Fruit fly (Drosophila melanogaster) whole organism, wandering third instar larva: ENCODE results near the gene CG14933.

Source experiments
- Abd-B ChIP-seq: fragments of >200 bp; optimal IDR thresholded peaks from 2 replicates; lab custom pipeline; 2017; ENCODE audit warnings: missing biosample characterization, missing genetic modification characterization
- CG32264 ChIP-seq: fragments of 200-800 bp; sonication (Bioruptor generic); optimal IDR thresholded peaks from 2 replicates; lab custom pipeline; 2016; ENCODE audit warnings: missing biosample characterization, missing genetic modification characterization
- CrebA ChIP-seq: fragments of 200-800 bp; sonication (Bioruptor generic); optimal IDR thresholded peaks from 2 replicates; lab custom pipeline; 2016; ENCODE audit warnings: missing biosample characterization, mild to moderate bottlenecking, missing genetic modification characterization, borderline replicate concordance
- Dfd ChIP-seq: fragments of >200 bp; optimal IDR thresholded peaks from 2 replicates; lab custom pipeline; 2017; ENCODE audit warnings: missing biosample characterization, missing genetic modification characterization
- Dif ChIP-seq: fragments of 200-275, 200-300 bp; sonication (Bioruptor generic); optimal IDR thresholded peaks from 2 replicates; lab custom pipeline; 2018; ENCODE audit warnings: missing biosample characterization, missing genetic modification characterization; ENCODE audit not compliant: partially characterized antibody
- GATAd ChIP-seq: sonication (Bioruptor generic); optimal IDR thresholded peaks from 2 replicates; lab custom pipeline; 2016; ENCODE audit warnings: missing biosample characterization, missing genetic modification characterization
- Hnf4 ChIP-seq: fragments of 200-800 bp; sonication (Bioruptor generic); optimal IDR thresholded peaks from 2 replicates; lab custom pipeline; 2016; ENCODE audit warnings: missing biosample characterization, mild to moderate bottlenecking, missing genetic modification characterization
- Hr78 ChIP-seq: fragments of >200 bp; optimal IDR thresholded peaks from 2 replicates; lab custom pipeline; 2017; ENCODE audit warnings: missing biosample characterization, missing genetic modification characterization
- Jra ChIP-seq: sonication (Bioruptor generic); optimal IDR thresholded peaks from 2 replicates; lab custom pipeline; 2016; ENCODE audit warnings: missing biosample characterization, missing genetic modification characterization
- Mio ChIP-seq: sonication (Bioruptor generic); optimal IDR thresholded peaks from 2 replicates; lab custom pipeline; 2016; ENCODE audit warnings: missing biosample characterization, missing genetic modification characterization
- Myc ChIP-seq: fragments of >200 bp; optimal IDR thresholded peaks from 2 replicates; lab custom pipeline; 2017
- N ChIP-seq: fragments of >200 bp; optimal IDR thresholded peaks from 2 replicates; lab custom pipeline; 2018; ENCODE audit warnings: missing biosample characterization, missing external identifiers, missing genetic modification characterization
- OdsH ChIP-seq: fragments of 200-800 bp; sonication (Bioruptor generic); optimal IDR thresholded peaks from 2 replicates; lab custom pipeline; 2016; ENCODE audit warnings: missing biosample characterization, mild to moderate bottlenecking, missing genetic modification characterization
- Rel ChIP-seq, 2 experiments: fragments of 200-800 bp; sonication (Bioruptor generic) in 1 of 2; optimal IDR thresholded peaks; 2 replicates in 1 of 2; 3 replicates in 1 of 2; lab custom pipeline; 2016 to 2019; ENCODE audit warnings: mild to moderate bottlenecking in 2 of 2, missing biosample characterization in 2 of 2, missing genetic modification characterization in 2 of 2, moderate library complexity in 1 of 2
- Sp1 ChIP-seq: fragments of 200-800 bp; sonication (Bioruptor generic); optimal IDR thresholded peaks from 3 replicates; lab custom pipeline; 2019; ENCODE audit warnings: missing biosample characterization, mild to moderate bottlenecking, missing genetic modification characterization, moderate library complexity
- br ChIP-seq: fragments of 200-800 bp; sonication (Bioruptor generic); optimal IDR thresholded peaks from 2 replicates; lab custom pipeline; 2016; ENCODE audit warnings: missing biosample characterization, missing genetic modification characterization
- brk ChIP-seq: fragments of 200-800 bp; sonication (Bioruptor generic); optimal IDR thresholded peaks from 2 replicates; lab custom pipeline; 2016; ENCODE audit warnings: missing biosample characterization, mild to moderate bottlenecking, missing genetic modification characterization
- dl ChIP-seq, 2 experiments: fragments of 175-275, 200-275 bp in 1 of 2; fragments of 200-275 bp in 1 of 2; sonication (Bioruptor generic); optimal IDR thresholded peaks; lab custom pipeline; 2018; ENCODE audit warnings: mild to moderate bottlenecking in 2 of 2, missing biosample characterization in 2 of 2, missing genetic modification characterization in 2 of 2, moderate library complexity in 2 of 2; ENCODE audit not compliant: partially characterized antibody in 2 of 2, insufficient read depth in 1 of 2
- dmrt93B ChIP-seq: fragments of 200-800 bp; sonication (Bioruptor generic); optimal IDR thresholded peaks from 2 replicates; lab custom pipeline; 2018; ENCODE audit warnings: missing biosample characterization, mild to moderate bottlenecking, missing genetic modification characterization
- dsf ChIP-seq: sonication (Bioruptor generic); optimal IDR thresholded peaks from 2 replicates; lab custom pipeline; 2016; ENCODE audit warnings: missing biosample characterization, missing genetic modification characterization, borderline replicate concordance
- foxo ChIP-seq, 2 experiments: fragments of 200-800 bp; sonication (Bioruptor generic); optimal IDR thresholded peaks; 2 replicates in 1 of 2; 3 replicates in 1 of 2; lab custom pipeline; 2016 to 2017; ENCODE audit warnings: missing biosample characterization in 2 of 2, missing genetic modification characterization in 2 of 2
- fru ChIP-seq: fragments of 200-800 bp; sonication (Bioruptor generic); optimal IDR thresholded peaks from 3 replicates; lab custom pipeline; 2016; ENCODE audit warnings: missing biosample characterization, mild to moderate bottlenecking, missing genetic modification characterization
- h ChIP-seq: fragments of 200-800 bp; sonication (Bioruptor generic); optimal IDR thresholded peaks from 3 replicates; lab custom pipeline; 2016; ENCODE audit warnings: missing biosample characterization, mild to moderate bottlenecking, missing genetic modification characterization
- jim ChIP-seq: fragments of 175-275, 200-325 bp; sonication (Bioruptor generic); optimal IDR thresholded peaks from 2 replicates; lab custom pipeline; 2016; ENCODE audit warnings: missing biosample characterization, mild to moderate bottlenecking, missing genetic modification characterization
- lola ChIP-seq: fragments of >200 bp; optimal IDR thresholded peaks from 2 replicates; lab custom pipeline; 2017; ENCODE audit warnings: missing biosample characterization, missing genetic modification characterization
- pan ChIP-seq: fragments of >200 bp; optimal IDR thresholded peaks from 2 replicates; lab custom pipeline; 2017
- psq ChIP-seq: fragments of 200-800 bp; sonication (Bioruptor generic); optimal IDR thresholded peaks from 3 replicates; lab custom pipeline; 2017; ENCODE audit warnings: missing biosample characterization, mild to moderate bottlenecking, missing genetic modification characterization, moderate library complexity
- rgr ChIP-seq: fragments of 200-800 bp; sonication (Bioruptor generic); optimal IDR thresholded peaks from 3 replicates; lab custom pipeline; 2016; ENCODE audit warnings: missing biosample characterization, mild to moderate bottlenecking, missing genetic modification characterization
- sv ChIP-seq: fragments of 200-800 bp; sonication (Bioruptor generic); optimal IDR thresholded peaks from 3 replicates; lab custom pipeline; 2016; ENCODE audit warnings: missing biosample characterization, missing genetic modification characterization
- tai ChIP-seq: sonication (Bioruptor generic); optimal IDR thresholded peaks from 2 replicates; lab custom pipeline; 2016; ENCODE audit warnings: missing biosample characterization, missing genetic modification characterization
- usp ChIP-seq: fragments of >200 bp; optimal IDR thresholded peaks from 2 replicates; lab custom pipeline; 2017; ENCODE audit warnings: missing biosample characterization, missing genetic modification characterization

CG14933 gene

dm6 chr2L:11836943-11837342 lies 5.7 kb upstream of the CG14933 start, which contains the start of gene Sfp33A4:
TSS of gene Sfp33A4 (plus strand) at chr2L:11837243.
- TF ChIP-seq GATAd (GFP tag; lab: Kevin White, UChicago) (no peak), fru (GFP tag; lab: Kevin White, UChicago) (no peak), Dif (GFP tag; lab: Kevin White, UChicago) (no peak), jim (GFP tag; lab: Kevin White, UChicago) (no peak), rgr (no peak), Mio (GFP tag; lab: Kevin White, UChicago) (no peak), Myc (lab: Kevin White, UChicago) (no peak), Jra (GFP tag; lab: Kevin White, UChicago) (no peak), brk (no peak)
- TF ChIP-seq, all 38 proteins: peak for 0

dm6 chr2L:11837413-11837812 lies 5.2 kb upstream of the CG14933 start, which contains the start of gene Sfp33A2:
TSS of gene Sfp33A2 (plus strand) at chr2L:11837713.
- TF ChIP-seq fru (GFP tag; lab: Kevin White, UChicago), result no peak
- no peak for TF ChIP-seq dmrt93B (GFP tag; lab: Kevin White, UChicago)
- no peak for TF ChIP-seq sv (GFP tag; lab: Kevin White, UChicago)
- no peak for TF ChIP-seq jim (GFP tag; lab: Kevin White, UChicago)
- no peak for TF ChIP-seq dl (GFP tag; optimal IDR thresholded peaks at IDR 0.05; lab: Kevin White, UChicago; ENCODE audit: insufficient read depth in 1 of 2, partially characterized antibody in 2 of 2)
- TF ChIP-seq Hr78, result no peak
- no peak for TF ChIP-seq N (GFP tag; lab: Kevin White, UChicago)
- no peak for TF ChIP-seq br
- no peak for TF ChIP-seq tai
- TF ChIP-seq CG32264 (GFP tag; lab: Kevin White, UChicago), result no peak
- TF ChIP-seq dsf, result no peak

DNA sequence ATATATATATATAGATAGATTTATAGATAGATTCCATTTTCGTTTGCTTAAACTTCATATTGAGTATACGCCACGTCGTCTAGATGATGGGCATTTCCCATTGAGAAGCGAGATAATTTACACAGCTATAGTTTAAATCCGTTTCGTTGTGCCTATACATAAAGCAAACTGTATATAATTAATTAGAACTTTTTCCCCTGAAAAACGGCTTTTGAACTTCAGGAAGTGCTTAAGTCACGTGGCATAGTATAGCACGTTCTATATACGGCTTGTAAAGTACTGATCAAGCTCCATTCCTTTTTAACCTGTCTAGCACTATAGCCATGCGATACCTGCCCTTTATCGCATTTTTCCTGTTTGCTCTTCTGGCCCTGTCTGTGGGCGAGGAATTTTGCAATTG lies 3.0 kb upstream of the CG14933 start, which contains the start of gene Sfp33A3:
TSS of gene Sfp33A3 (plus strand) at position 301 of the 400 bp plus-strand sequence.
- TF ChIP-seq tai (no peak), sv (GFP tag; lab: Kevin White, UChicago) (no peak), brk (no peak), foxo (GFP tag; optimal IDR thresholded peaks at IDR 0.05; lab: Kevin White, UChicago) (no peak), br (no peak), h (no peak), N (GFP tag; lab: Kevin White, UChicago) (no peak), Abd-B (GFP tag; lab: Kevin White, UChicago) (no peak), Rel (GFP tag; optimal IDR thresholded peaks at IDR 0.05; lab: Kevin White, UChicago) (no peak), Rel (tag; optimal IDR thresholded peaks at IDR 0.05; lab: Kevin White, UChicago) (no peak), usp (GFP tag; lab: Kevin White, UChicago) (no peak), psq (GFP tag; lab: Kevin White, UChicago) (no peak), fru (GFP tag; lab: Kevin White, UChicago) (no peak), CrebA (GFP tag; lab: Kevin White, UChicago) (no peak), Mio (GFP tag; lab: Kevin White, UChicago) (no peak), Sp1 (GFP tag; lab: Kevin White, UChicago) (no peak), lola (no peak), Dif (GFP tag; lab: Kevin White, UChicago) (no peak), CG32264 (GFP tag; lab: Kevin White, UChicago) (no peak), Hr78 (no peak), Hnf4 (GFP tag; lab: Kevin White, UChicago) (no peak)

- TF ChIP-seq Mio (GFP tag; lab: Kevin White, UChicago) (no peak), N (GFP tag; lab: Kevin White, UChicago) (no peak), CG32264 (GFP tag; lab: Kevin White, UChicago) (no peak), OdsH (GFP tag; lab: Kevin White, UChicago) (no peak), Hnf4 (GFP tag; lab: Kevin White, UChicago) (no peak), Rel (GFP tag; optimal IDR thresholded peaks at IDR 0.05; lab: Kevin White, UChicago) (no peak), Rel (tag; optimal IDR thresholded peaks at IDR 0.05; lab: Kevin White, UChicago) (no peak), pan (lab: Kevin White, UChicago) (no peak), foxo (GFP tag; optimal IDR thresholded peaks at IDR 0.05; lab: Kevin White, UChicago) (no peak), brk (no peak), br (no peak), fru (GFP tag; lab: Kevin White, UChicago) (no peak)
Measured at dm6 chr2L:11840391-11840790, 2.2 kb upstream of the CG14933 start, which contains the start of gene CG31704. TSS of gene CG31704 (plus strand) at chr2L:11840691.

DNA sequence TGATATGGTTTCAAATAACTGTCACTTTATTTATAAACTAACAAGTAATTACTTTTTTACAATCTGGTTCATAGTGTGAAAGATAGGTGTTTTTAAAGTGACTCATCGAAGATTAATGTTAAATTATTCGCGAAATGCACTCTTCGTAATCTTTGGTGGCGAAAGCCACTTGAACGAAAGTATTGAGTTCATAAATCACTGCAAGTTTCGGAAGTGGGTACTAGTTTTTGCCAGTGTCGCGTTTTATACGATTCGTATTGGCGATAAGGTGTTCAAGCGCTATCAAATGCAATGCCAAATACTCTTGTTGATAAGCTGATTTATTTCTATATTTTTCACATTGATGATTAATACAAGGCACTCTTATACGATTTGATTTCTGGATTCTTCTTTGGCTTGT lies 1.1 kb upstream of the CG14933 start:
- TF ChIP-seq Dfd (GFP tag; lab: Kevin White, UChicago) (no peak), Hnf4 (GFP tag; lab: Kevin White, UChicago) (peak; percentile 9), Jra (GFP tag; lab: Kevin White, UChicago) (no peak), Rel (GFP tag; optimal IDR thresholded peaks at IDR 0.05; lab: Kevin White, UChicago) (no peak), Rel (tag; optimal IDR thresholded peaks at IDR 0.05; lab: Kevin White, UChicago) (no peak), foxo (GFP tag; optimal IDR thresholded peaks at IDR 0.05; lab: Kevin White, UChicago) (peak in 1 of 2 experiments; percentile 12), Mio (GFP tag; lab: Kevin White, UChicago) (no peak)
